Fruit fly (Drosophila melanogaster): ENCODE results near the gene nyo.

nyo gene

DNA sequence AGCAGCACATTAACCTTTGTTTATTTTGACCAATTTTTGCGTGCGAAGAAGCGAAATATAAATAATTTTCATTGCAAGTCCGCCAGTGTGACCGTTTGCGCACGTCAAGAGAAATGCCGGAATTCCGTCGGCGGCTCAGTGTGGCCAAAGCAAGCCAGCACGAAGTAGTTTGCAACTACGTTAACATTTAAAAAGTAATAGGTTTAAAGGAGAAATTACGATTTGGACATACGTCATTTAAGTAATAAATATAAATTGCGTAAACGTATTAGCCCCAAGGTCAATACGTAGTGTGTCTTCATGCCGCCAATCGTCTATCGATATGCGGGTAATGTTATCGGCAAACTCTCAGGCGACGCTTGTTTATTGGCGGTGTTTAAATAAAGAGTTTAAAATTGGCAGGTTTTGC, 37.8 kb downstream of the nyo start, which contains the start of the genes pygo and rod (continued):
- TF ChIP-seq al (GFP tag; IDR thresholded peaks at IDR 0.05) = no peak
- no peak for TF ChIP-seq gem (tag; optimal IDR thresholded peaks at IDR 0.05)
- TF ChIP-seq CG1603 (tag; optimal IDR thresholded peaks at IDR 0.05) = peak; percentile 77
- TF ChIP-seq ERR (GFP tag; optimal IDR thresholded peaks at IDR 0.05) = no peak
- TF ChIP-seq dm (GFP tag; optimal IDR thresholded peaks at IDR 0.05) = no peak
- no peak for TF ChIP-seq Awh (GFP tag; IDR thresholded peaks at IDR 0.05)
- TF ChIP-seq CG10543 (GFP tag; optimal IDR thresholded peaks at IDR 0.05) = no peak
- peak; percentile 15 for TF ChIP-seq zfh2 (GFP tag; optimal IDR thresholded peaks at IDR 0.05)
- no peak for TF ChIP-seq CoRest (tag; optimal IDR thresholded peaks at IDR 0.05)
- no peak for TF ChIP-seq aop (GFP tag; IDR thresholded peaks at IDR 0.05)
- no peak for TF ChIP-seq mld (GFP tag; IDR thresholded peaks at IDR 0.05; ENCODE audit: partially characterized antibody)
- 0 out of 2 replicates have a peak, but pooled peaks have one; percentile 39 for TF ChIP-seq ato (GFP tag; IDR thresholded peaks at IDR 0.05; ENCODE audit: partially characterized antibody)
- no peak for TF ChIP-seq CG32532 (GFP tag; IDR thresholded peaks at IDR 0.05)
- TF ChIP-seq tna (GFP tag; IDR thresholded peaks at IDR 0.05; ENCODE audit: partially characterized antibody) = peak; percentile 51
- no peak for TF ChIP-seq crc (GFP tag; optimal IDR thresholded peaks at IDR 0.05)
- no peak for TF ChIP-seq CG15696 (tag; optimal IDR thresholded peaks at IDR 0.05)
- no peak for TF ChIP-seq CG18011 (GFP tag; optimal IDR thresholded peaks at IDR 0.05)
- TF ChIP-seq insv (GFP tag; optimal IDR thresholded peaks at IDR 0.05) = no peak
- no peak for TF ChIP-seq Mes4 (GFP tag; optimal IDR thresholded peaks at IDR 0.05)
- TF ChIP-seq pros (GFP tag; optimal IDR thresholded peaks at IDR 0.05) = no peak
- peak; percentile 13 for TF ChIP-seq CG7786 (GFP tag; optimal IDR thresholded peaks at IDR 0.05)
- TF ChIP-seq CG3065 (GFP tag; optimal IDR thresholded peaks at IDR 0.05) = no peak
- TF ChIP-seq hth (optimal IDR thresholded peaks at IDR 0.05) = no peak
- TF ChIP-seq stc (GFP tag; IDR thresholded peaks at IDR 0.05) = no peak
- no peak for TF ChIP-seq CG17328 (GFP tag; IDR thresholded peaks at IDR 0.05)
- TF ChIP-seq CG13624 (GFP tag; optimal IDR thresholded peaks at IDR 0.05) = peak; percentile 37
- TF ChIP-seq esg (GFP tag; conservative IDR thresholded peaks at IDR 0.05) = no peak
- no peak for TF ChIP-seq Hand (GFP tag; optimal IDR thresholded peaks at IDR 0.05)
- TF ChIP-seq CG10654 (GFP tag; optimal IDR thresholded peaks at IDR 0.05) = no peak
- TF ChIP-seq ttk (GFP tag; IDR thresholded peaks at IDR 0.05) = no peak
- peak; percentile 30 for TF ChIP-seq CG17186 (GFP tag; optimal IDR thresholded peaks at IDR 0.05)
- no peak for TF ChIP-seq CG31365 (tag; optimal IDR thresholded peaks at IDR 0.05)
- TF ChIP-seq seq (GFP tag; IDR thresholded peaks at IDR 0.05) = no peak
- TF ChIP-seq nerfin-1 (tag; optimal IDR thresholded peaks at IDR 0.05) = peak; percentile 60
- TF ChIP-seq Dp (GFP tag; optimal IDR thresholded peaks at IDR 0.05) = peak; percentile 78
- TF ChIP-seq CG32772 (GFP tag; IDR thresholded peaks at IDR 0.05) = no peak
- peak; percentile 28; the same call in 1 of the 2 replicates for TF ChIP-seq nerfin-2 (GFP tag; IDR thresholded peaks at IDR 0.05; ENCODE audit: partially characterized antibody)
- no peak for TF ChIP-seq pum (GFP tag; optimal IDR thresholded peaks at IDR 0.05)
- no peak for TF ChIP-seq CG11696 (GFP tag; IDR thresholded peaks at IDR 0.05)
- TF ChIP-seq gt (GFP tag; IDR thresholded peaks at IDR 0.05) = no peak
- TF ChIP-seq hkb (optimal IDR thresholded peaks at IDR 0.05) = peak; percentile 66
- TF ChIP-seq hkb (GFP tag; IDR thresholded peaks at IDR 0.05) = no peak
- peak; percentile 73 for TF ChIP-seq Sry-δ (GFP tag; optimal IDR thresholded peaks at IDR 0.05)
- TF ChIP-seq lilli (GFP tag; optimal IDR thresholded peaks at IDR 0.05) = peak; percentile 34
- TF ChIP-seq fd3F (GFP tag; optimal IDR thresholded peaks at IDR 0.05) = no peak
- TF ChIP-seq prd (optimal IDR thresholded peaks at IDR 0.05) = no peak
- TF ChIP-seq prd (GFP tag; IDR thresholded peaks at IDR 0.05) = 0 out of 3 replicates have a peak, but pooled peaks have one; percentile 5
- TF ChIP-seq CG18619 (GFP tag; optimal IDR thresholded peaks at IDR 0.05) = no peak
- TF ChIP-seq CG13123 (GFP tag; optimal IDR thresholded peaks at IDR 0.05) = no peak
- no peak for TF ChIP-seq CG10979 (tag; optimal IDR thresholded peaks at IDR 0.05)
- TF ChIP-seq CG43689 (GFP tag; IDR thresholded peaks at IDR 0.05) = no peak
- no peak for TF ChIP-seq lab (GFP tag; optimal IDR thresholded peaks at IDR 0.05)

All from whole organism, embryonic.